Worm (Caenorhabditis elegans) whole organism, L2 larva: Measurements from ENCODE around the gene F40F8.11.
A peak's percentile ranks its signal among the peaks of the same experiment; 100 is the strongest.

ENCODE experiments used
- alr-1 ChIP-seq: fragments of 150-350 bp; optimal IDR thresholded peaks from 2 replicates; lab custom pipeline; 2014; ENCODE audit warnings: missing biosample characterization, missing genetic modification characterization
- ama-1 ChIP-seq: fragments of 150-350 bp; optimal IDR thresholded peaks from 2 replicates; lab custom pipeline; 2018; ENCODE audit warnings: inconsistent platforms
- egl-27 ChIP-seq: sonication (generic microtip); optimal IDR thresholded peaks from 3 replicates; lab custom pipeline; 2017; ENCODE audit warnings: missing biosample characterization, missing genetic modification reagents, missing genetic modification characterization
- elt-1 ChIP-seq: fragments of 150-350 bp; optimal IDR thresholded peaks from 2 replicates; lab custom pipeline; 2014; ENCODE audit warnings: missing biosample characterization, missing genetic modification characterization
- lin-39 ChIP-seq: fragments of 150-350 bp; optimal IDR thresholded peaks from 2 replicates; lab custom pipeline; 2014; ENCODE audit warnings: missing biosample characterization, missing genetic modification reagents, missing genetic modification characterization
- lsy-2 ChIP-seq, 2 experiments: fragments of 150-350 bp in 1 of 2; sonication (generic microtip) in 1 of 2; optimal IDR thresholded peaks; 2 replicates each; lab custom pipeline; 2014 to 2017; ENCODE audit warnings: missing biosample characterization in 2 of 2, missing genetic modification characterization in 2 of 2
- snpc-4 ChIP-seq: fragments of 150-350 bp; optimal IDR thresholded peaks from 2 replicates; lab custom pipeline; 2014; ENCODE audit warnings: missing biosample characterization, missing genetic modification characterization

- TF ChIP-seq alr-1 (tag; lab: Kevin White, UChicago) = no peak
- TF ChIP-seq elt-1 (tag; lab: Kevin White, UChicago) = no peak
- TF ChIP-seq ama-1 (lab: Kevin White, UChicago) = no peak
- no peak for TF ChIP-seq snpc-4 (tag; lab: Kevin White, UChicago)
- no peak for TF ChIP-seq egl-27 (tag; lab: Kevin White, UChicago)
- peak in 1 of 2 experiments; percentile 73 for TF ChIP-seq lsy-2 (tag; optimal IDR thresholded peaks at IDR 0.05; lab: Kevin White, UChicago)
- no peak for TF ChIP-seq lin-39
Observed at ce11 chrII:11105981-11106711, 26.2 kb downstream of the F40F8.11 start, which contains the start of gene nasp-1.
